Worm (Caenorhabditis elegans) whole organism, young adult: ENCODE results near the gene wdr-37.
A peak's percentile ranks its signal among the peaks of the same experiment; 100 is the strongest.

ENCODE experiments used
- B0019.2 ChIP-seq: fragments of 200-800 bp; sonication (Bioruptor generic); conservative IDR thresholded peaks from 2 replicates; pipeline ENCODE4 v1.3.6; 2022; ENCODE audit warnings: missing genetic modification reagents, missing genetic modification characterization, missing compliant biosample characterization
- B0336.3 ChIP-seq: fragments of 200-800 bp; sonication (Bioruptor generic); IDR thresholded peaks from 2 replicates; pipeline ENCODE4 v1.3.6; 2022; ENCODE audit warnings: missing genetic modification characterization, missing compliant biosample characterization
- D2030.7 ChIP-seq: fragments of 200-800 bp; sonication (Bioruptor generic); IDR thresholded peaks from 2 replicates; pipeline ENCODE4 v1.3.6; 2022; ENCODE audit warnings: missing genetic modification reagents, missing genetic modification characterization, missing compliant biosample characterization
- F10E7.11 ChIP-seq: sonication (generic microtip); optimal IDR thresholded peaks from 2 replicates; lab custom pipeline; 2017; ENCODE audit warnings: mild to moderate bottlenecking, missing genetic modification characterization, moderate library complexity, missing compliant biosample characterization
- K11D2.4 ChIP-seq: fragments of 200-800 bp; sonication (Bioruptor generic); IDR thresholded peaks from 2 replicates; pipeline ENCODE4 v1.3.6; 2022; ENCODE audit warnings: missing genetic modification reagents, missing genetic modification characterization, missing compliant biosample characterization
- Y53G8AR.9 ChIP-seq: fragments of 200-800 bp; sonication (Bioruptor generic); conservative IDR thresholded peaks from 2 replicates; pipeline ENCODE4 v1.3.6; 2022; ENCODE audit warnings: missing genetic modification reagents, missing genetic modification characterization, missing compliant biosample characterization
- Y56A3A.18 ChIP-seq: fragments of 200-800 bp; sonication (Bioruptor generic); IDR thresholded peaks from 2 replicates; pipeline ENCODE4 v1.3.6; 2022; ENCODE audit warnings: missing genetic modification reagents, missing genetic modification characterization, missing compliant biosample characterization
- ZK185.1 ChIP-seq: sonication (generic microtip); optimal IDR thresholded peaks from 2 replicates; lab custom pipeline; 2016; ENCODE audit warnings: mild to moderate bottlenecking, missing genetic modification characterization, missing compliant biosample characterization; ENCODE audit not compliant: poor library complexity, severe bottlenecking
- ama-1 ChIP-seq, 3 experiments: fragments of 150-350 bp in 1 of 3; sonication (generic microtip) in 2 of 3; optimal IDR thresholded peaks; 2 replicates each; lab custom pipeline; 2014 to 2018; ENCODE audit warnings: missing biosample characterization in 2 of 3, missing genetic modification characterization in 2 of 3, missing genetic modification reagents in 2 of 3
- aptf-2 ChIP-seq: fragments of 200-800 bp; sonication (Bioruptor generic); conservative IDR thresholded peaks from 2 replicates; pipeline ENCODE4 v1.3.6; 2022; ENCODE audit warnings: missing genetic modification reagents, missing genetic modification characterization, missing compliant biosample characterization
- athp-1 ChIP-seq: sonication (generic microtip); optimal IDR thresholded peaks from 2 replicates; lab custom pipeline; 2017; ENCODE audit warnings: mild to moderate bottlenecking, missing genetic modification characterization, missing compliant biosample characterization
- attf-3 ChIP-seq: fragments of 200-800 bp; sonication (Bioruptor generic); conservative IDR thresholded peaks from 2 replicates; pipeline ENCODE4 v1.3.6; 2022; ENCODE audit warnings: missing genetic modification reagents, missing genetic modification characterization, missing compliant biosample characterization
- attf-5 ChIP-seq: fragments of 200-800 bp; sonication (Bioruptor generic); optimal IDR thresholded peaks from 2 replicates; lab custom pipeline; 2018; ENCODE audit warnings: mild to moderate bottlenecking, missing genetic modification characterization, missing compliant biosample characterization
- ccch-3 ChIP-seq: fragments of 200-800 bp; sonication (Bioruptor generic); optimal IDR thresholded peaks from 2 replicates; lab custom pipeline; 2018; ENCODE audit warnings: mild to moderate bottlenecking, missing genetic modification characterization, missing compliant biosample characterization
- cebp-1 ChIP-seq, 2 experiments: fragments of 200-800 bp in 1 of 2; sonication (Bioruptor generic) in 1 of 2; sonication (generic microtip) in 1 of 2; IDR thresholded peaks in 1 of 2; optimal IDR thresholded peaks in 1 of 2; 2 replicates each; pipeline versions ENCODE4 v1.3.6 to Lab custom; 2017 to 2022; ENCODE audit warnings: missing compliant biosample characterization in 2 of 2, missing genetic modification characterization in 2 of 2, mild to moderate bottlenecking in 1 of 2, missing genetic modification reagents in 1 of 2, moderate library complexity in 1 of 2
- chd-7 ChIP-seq: sonication (generic microtip); optimal IDR thresholded peaks from 2 replicates; lab custom pipeline; 2016; ENCODE audit warnings: mild to moderate bottlenecking, missing genetic modification characterization, moderate library complexity, missing compliant biosample characterization
- dox-1 ChIP-seq: fragments of 200-800 bp; sonication (Bioruptor generic); IDR thresholded peaks from 2 replicates; pipeline ENCODE4 v1.3.6; 2022; ENCODE audit warnings: missing genetic modification reagents, missing genetic modification characterization, missing compliant biosample characterization
- dpl-1 ChIP-seq: fragments of 150-350 bp; optimal IDR thresholded peaks from 2 replicates; lab custom pipeline; 2014; ENCODE audit warnings: missing biosample characterization, missing genetic modification reagents, missing genetic modification characterization
- egrh-3 ChIP-seq: fragments of 200-800 bp; sonication (Bioruptor generic); IDR thresholded peaks from 2 replicates; pipeline ENCODE4 v1.3.6; 2022; ENCODE audit warnings: missing genetic modification reagents, missing genetic modification characterization, missing compliant biosample characterization
- ekl-4 ChIP-seq: fragments of 200-800 bp; sonication (Bioruptor generic); IDR thresholded peaks from 2 replicates; pipeline ENCODE4 v1.3.6; 2022; ENCODE audit warnings: missing genetic modification reagents, missing genetic modification characterization, missing compliant biosample characterization
- hlh-12 ChIP-seq: sonication (generic microtip); optimal IDR thresholded peaks from 2 replicates; lab custom pipeline; 2016; ENCODE audit warnings: missing genetic modification characterization, missing compliant biosample characterization
- hmg-1.2 ChIP-seq: fragments of 200-800 bp; sonication (Bioruptor generic); IDR thresholded peaks from 2 replicates; pipeline ENCODE4 v1.3.6; 2022; ENCODE audit warnings: missing genetic modification reagents, missing genetic modification characterization, missing compliant biosample characterization
- lag-1 ChIP-seq: fragments of 200-800 bp; sonication (Bioruptor generic); IDR thresholded peaks from 2 replicates; pipeline ENCODE4 v1.3.6; 2022; ENCODE audit warnings: missing genetic modification reagents, missing genetic modification characterization, missing compliant biosample characterization
- lin-26 ChIP-seq: fragments of 200-800 bp; sonication (Bioruptor generic); IDR thresholded peaks from 2 replicates; pipeline ENCODE4 v1.3.6; 2022; ENCODE audit warnings: missing genetic modification reagents, missing genetic modification characterization, missing compliant biosample characterization
- lin-40 ChIP-seq: sonication (generic microtip); optimal IDR thresholded peaks from 2 replicates; lab custom pipeline; 2016; ENCODE audit warnings: missing genetic modification characterization, mild to moderate bottlenecking, missing compliant biosample characterization, missing genotype, missing genetic modification reagents
- lir-1 ChIP-seq: fragments of 200-800 bp; sonication (Bioruptor generic); conservative IDR thresholded peaks from 2 replicates; pipeline ENCODE4 v1.3.6; 2022; ENCODE audit warnings: missing genetic modification reagents, missing genetic modification characterization, missing compliant biosample characterization
- lsl-1 ChIP-seq: fragments of 200-800 bp; sonication (Bioruptor generic); optimal IDR thresholded peaks from 2 replicates; lab custom pipeline; 2018; ENCODE audit warnings: mild to moderate bottlenecking, missing genetic modification characterization, moderate library complexity, missing compliant biosample characterization
- madf-10 ChIP-seq: sonication (generic microtip); optimal IDR thresholded peaks from 2 replicates; lab custom pipeline; 2016; ENCODE audit warnings: mild to moderate bottlenecking, missing genetic modification characterization, missing compliant biosample characterization
- madf-6 ChIP-seq: fragments of 200-800 bp; sonication (Bioruptor generic); IDR thresholded peaks from 2 replicates; pipeline ENCODE4 v1.3.6; 2022; ENCODE audit warnings: missing genetic modification reagents, missing genetic modification characterization, missing compliant biosample characterization
- mcd-1 ChIP-seq: fragments of 200-800 bp; sonication (Bioruptor generic); IDR thresholded peaks from 2 replicates; pipeline ENCODE4 v1.3.6; 2022; ENCODE audit warnings: missing genetic modification reagents, missing genetic modification characterization, missing compliant biosample characterization
- mxl-1 ChIP-seq: sonication (generic microtip); optimal IDR thresholded peaks from 2 replicates; lab custom pipeline; 2016; ENCODE audit warnings: missing genetic modification characterization, missing compliant biosample characterization
- nfya-1 ChIP-seq: sonication (generic microtip); optimal IDR thresholded peaks from 2 replicates; lab custom pipeline; 2017; ENCODE audit warnings: antibody characterized with exemption, missing compliant biosample characterization, missing genetic modification characterization, borderline replicate concordance; ENCODE audit not compliant: insufficient read depth
- nfyb-1 ChIP-seq: fragments of 200-800 bp; sonication (Bioruptor generic); IDR thresholded peaks from 2 replicates; pipeline ENCODE4 v1.3.6; 2022; ENCODE audit warnings: missing genetic modification reagents, missing genetic modification characterization, missing compliant biosample characterization
- nhr-120 ChIP-seq: fragments of 200-800 bp; sonication (Bioruptor generic); IDR thresholded peaks from 2 replicates; pipeline ENCODE4 v1.3.6; 2022; ENCODE audit warnings: missing genetic modification characterization, missing compliant biosample characterization
- pha-4 ChIP-seq: fragments of 150-350 bp; sonication (generic microtip); optimal IDR thresholded peaks from 2 replicates; lab custom pipeline; 2014; ENCODE audit warnings: missing biosample characterization, missing genetic modification reagents, missing genetic modification characterization
- sea-2 ChIP-seq: fragments of 200-800 bp; sonication (Bioruptor generic); IDR thresholded peaks from 2 replicates; pipeline ENCODE4 v1.3.6; 2022; ENCODE audit warnings: missing genetic modification characterization, missing compliant biosample characterization
- snpc-1.1 ChIP-seq: sonication (generic microtip); optimal IDR thresholded peaks from 2 replicates; lab custom pipeline; 2017; ENCODE audit warnings: missing genetic modification characterization, mild to moderate bottlenecking, missing compliant biosample characterization, antibody characterized with exemption, moderate library complexity, missing genotype, missing genetic modification reagents; ENCODE audit not compliant: insufficient read depth
- snpc-3.4 ChIP-seq: sonication (generic microtip); optimal IDR thresholded peaks from 2 replicates; lab custom pipeline; 2017; ENCODE audit warnings: missing genetic modification characterization, mild to moderate bottlenecking, missing compliant biosample characterization, antibody characterized with exemption, moderate library complexity, missing genotype, missing genetic modification reagents
- unc-62 ChIP-seq: fragments of 150-350 bp; optimal IDR thresholded peaks from 2 replicates; lab custom pipeline; 2014; ENCODE audit warnings: missing biosample characterization, missing genetic modification reagents, missing genetic modification characterization
- zfh-2 ChIP-seq: fragments of 200-800 bp; sonication (Bioruptor generic); conservative IDR thresholded peaks from 2 replicates; pipeline ENCODE4 v1.3.6; 2022; ENCODE audit warnings: missing genetic modification reagents, missing genetic modification characterization, missing compliant biosample characterization
- zim-3 ChIP-seq: sonication (generic microtip); optimal IDR thresholded peaks from 2 replicates; lab custom pipeline; 2017; ENCODE audit warnings: mild to moderate bottlenecking, missing genetic modification characterization, moderate library complexity, missing compliant biosample characterization
- ztf-22 ChIP-seq: fragments of 200-800 bp; sonication (Bioruptor generic); optimal IDR thresholded peaks from 2 replicates; lab custom pipeline; 2018; ENCODE audit warnings: mild to moderate bottlenecking, missing genetic modification characterization, moderate library complexity, missing compliant biosample characterization
- ztf-25 ChIP-seq: fragments of 200-800 bp; sonication (Bioruptor generic); IDR thresholded peaks from 2 replicates; pipeline ENCODE4 v1.3.6; 2022; ENCODE audit warnings: missing genetic modification reagents, missing genetic modification characterization, missing compliant biosample characterization

wdr-37 gene

DNA sequence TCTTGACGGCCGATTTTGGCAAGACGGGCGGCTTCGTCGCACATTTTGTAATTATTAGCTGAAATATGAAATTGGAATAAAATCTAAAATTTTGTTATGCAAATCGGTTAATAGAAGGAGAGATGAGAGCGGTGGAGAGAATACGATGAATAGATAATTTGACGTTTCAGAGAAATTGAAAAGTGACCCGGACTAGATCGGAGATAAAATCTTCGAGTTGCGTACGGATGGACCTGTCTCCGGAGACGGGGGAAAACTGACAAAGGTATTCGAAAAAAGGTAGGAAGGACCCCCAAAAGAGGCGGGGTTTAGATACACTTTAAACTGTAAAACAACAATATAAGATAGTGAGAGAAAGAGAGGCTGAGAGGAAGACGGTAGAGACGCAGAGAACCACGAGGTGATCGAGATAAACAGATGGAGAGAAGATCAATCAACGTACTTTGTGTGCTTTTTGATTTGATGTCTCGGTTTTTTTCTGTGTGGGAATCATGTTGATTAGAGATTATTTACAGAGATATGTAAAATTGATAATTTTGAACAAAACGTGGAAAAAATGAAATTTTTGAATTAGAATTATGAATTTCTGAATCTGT lies 47.7 kb downstream of the wdr-37 start, which contains the start of gene F09F7.6 (continued):
- TF ChIP-seq zfh-2 (no peak), B0019.2 (GFP tag; lab: Robert Waterston, UW) (no peak), ZK185.1 (tag; lab: Kevin White, UChicago) (peak; percentile 1), dox-1 (GFP tag; lab: Robert Waterston, UW) (peak; percentile 11; the same call in 1 of the 2 replicates), mcd-1 (GFP tag; lab: Robert Waterston, UW) (no peak; the same call in 1 of the 2 replicates), madf-6 (GFP tag; lab: Robert Waterston, UW) (no peak), lag-1 (GFP tag; lab: Robert Waterston, UW) (no peak), F10E7.11 (tag; lab: Kevin White, UChicago) (no peak), snpc-3.4 (tag; lab: Kevin White, UChicago) (no peak), nfya-1 (tag; lab: Kevin White, UChicago) (no peak), madf-10 (tag; lab: Kevin White, UChicago) (no peak), lin-40 (tag; lab: Kevin White, UChicago) (peak; percentile 57), hmg-1.2 (GFP tag; lab: Robert Waterston, UW) (peak; percentile 52), hlh-12 (tag; lab: Kevin White, UChicago) (no peak), Y53G8AR.9 (GFP tag; lab: Robert Waterston, UW) (no peak), cebp-1 (GFP tag; IDR thresholded peaks at IDR 0.05; lab: Robert Waterston, UW) (no peak), cebp-1 (tag; optimal IDR thresholded peaks at IDR 0.05; lab: Kevin White, UChicago) (peak; percentile 59), lir-1 (GFP tag; lab: Robert Waterston, UW) (0 out of 2 replicates have a peak, but pooled peaks have one; percentile 23), athp-1 (tag; lab: Kevin White, UChicago) (no peak), egrh-3 (GFP tag; lab: Robert Waterston, UW) (no peak), ztf-25 (GFP tag; lab: Robert Waterston, UW) (no peak), mxl-1 (no peak), attf-3 (GFP tag; lab: Robert Waterston, UW) (no peak)

DNA sequence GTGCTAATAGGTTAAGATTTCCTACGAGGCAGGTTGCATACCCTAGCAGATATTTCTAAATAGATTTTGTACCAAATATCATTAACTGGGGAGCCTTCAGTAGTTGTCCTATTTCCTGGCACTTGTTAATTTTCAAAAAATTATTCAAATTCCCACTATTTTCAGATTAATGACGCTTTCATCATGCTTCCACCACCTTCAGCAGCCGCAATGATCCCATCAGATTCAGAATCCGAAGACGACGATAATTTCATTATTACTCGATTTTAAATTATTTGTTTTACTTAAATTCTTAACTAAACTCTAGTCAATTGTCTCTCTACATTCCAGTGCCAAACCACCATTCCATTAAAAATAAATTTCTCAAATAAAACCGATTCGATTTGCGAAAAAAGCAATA lies 49.0 kb downstream of the wdr-37 start:
- TF ChIP-seq B0336.3 (GFP tag; lab: Robert Waterston, UW) (peak; percentile 82), aptf-2 (GFP tag; lab: Robert Waterston, UW) (0 out of 2 replicates have a peak, but pooled peaks have one; percentile 4), snpc-1.1 (tag; lab: Kevin White, UChicago) (no peak), ekl-4 (peak; percentile 54; the same call in 1 of the 2 replicates), madf-6 (GFP tag; lab: Robert Waterston, UW) (no peak), lsl-1 (no peak), K11D2.4 (GFP tag; lab: Robert Waterston, UW) (no peak), lir-1 (GFP tag; lab: Robert Waterston, UW) (0 out of 2 replicates have a peak, but pooled peaks have one; percentile 28), ama-1 (optimal IDR thresholded peaks at IDR 0.05; lab: Kevin White, UChicago) (peak; percentile 82), ama-1 (GFP tag; optimal IDR thresholded peaks at IDR 0.05; lab: Kevin White, UChicago) (no peak), nfya-1 (tag; lab: Kevin White, UChicago) (no peak), ztf-22 (GFP tag; lab: Kevin White, UChicago) (no peak), D2030.7 (GFP tag; lab: Robert Waterston, UW) (no peak), mcd-1 (GFP tag; lab: Robert Waterston, UW) (no peak), dpl-1 (no peak), attf-5 (GFP tag; lab: Kevin White, UChicago) (peak; percentile 8), nfyb-1 (GFP tag; lab: Robert Waterston, UW) (peak; percentile 44), cebp-1 (GFP tag; IDR thresholded peaks at IDR 0.05; lab: Robert Waterston, UW) (0 out of 2 replicates have a peak, but pooled peaks have one; percentile 34), cebp-1 (tag; optimal IDR thresholded peaks at IDR 0.05; lab: Kevin White, UChicago) (peak; percentile 72), ccch-3 (GFP tag; lab: Kevin White, UChicago) (no peak), zim-3 (tag; lab: Kevin White, UChicago) (peak; percentile 5), nhr-120 (GFP tag; lab: Robert Waterston, UW) (no peak), sea-2 (GFP tag; lab: Robert Waterston, UW) (no peak), Y56A3A.18 (0 out of 2 replicates have a peak, but pooled peaks have one; percentile 33), pha-4 (tag; lab: Kevin White, UChicago) (no peak), unc-62 (no peak), lin-26 (GFP tag; lab: Robert Waterston, UW) (0 out of 2 replicates have a peak, but pooled peaks have one; percentile 53), chd-7 (no peak), attf-3 (GFP tag; lab: Robert Waterston, UW) (no peak; the same call in 1 of the 2 replicates), ZK185.1 (tag; lab: Kevin White, UChicago) (peak; percentile 47)
